Worm (Caenorhabditis elegans) whole organism, L3 larva: ENCODE measurements around the gene ZK507.1.

ENCODE experiments used
- ama-1 ChIP-seq: fragments of 150-350 bp; optimal IDR thresholded peaks from 2 replicates; lab custom pipeline; 2018
- ceh-82 ChIP-seq: fragments of 150-350 bp; optimal IDR thresholded peaks from 2 replicates; lab custom pipeline; 2014; ENCODE audit warnings: missing biosample characterization, missing genetic modification characterization
- daf-12 ChIP-seq: fragments of 150-350 bp; optimal IDR thresholded peaks from 2 replicates; lab custom pipeline; 2014; ENCODE audit warnings: missing biosample characterization, missing genetic modification reagents, missing genetic modification characterization
- elt-2 ChIP-seq: sonication (generic microtip); optimal IDR thresholded peaks from 2 replicates; lab custom pipeline; 2016; ENCODE audit warnings: missing genetic modification reagents, mild to moderate bottlenecking, missing genetic modification characterization, missing compliant biosample characterization
- fkh-10 ChIP-seq: sonication (generic microtip); optimal IDR thresholded peaks from 2 replicates; lab custom pipeline; 2017; ENCODE audit warnings: missing biosample characterization, missing genetic modification reagents, missing genetic modification characterization
- hmg-11 ChIP-seq: sonication (generic microtip); optimal IDR thresholded peaks from 2 replicates; lab custom pipeline; 2016; ENCODE audit warnings: missing genetic modification characterization, missing compliant biosample characterization
- jun-1 ChIP-seq: fragments of 150-350 bp; optimal IDR thresholded peaks from 2 replicates; lab custom pipeline; 2014; ENCODE audit warnings: missing biosample characterization, missing genetic modification reagents, missing genetic modification characterization
- mdl-1 ChIP-seq: fragments of 150-350 bp; optimal IDR thresholded peaks from 2 replicates; lab custom pipeline; 2014; ENCODE audit warnings: missing biosample characterization, missing genetic modification characterization
- nfya-1 ChIP-seq: sonication (generic microtip); optimal IDR thresholded peaks from 2 replicates; lab custom pipeline; 2017; ENCODE audit warnings: missing genetic modification characterization, mild to moderate bottlenecking, missing compliant biosample characterization, antibody characterized with exemption, moderate library complexity; ENCODE audit not compliant: insufficient read depth
- nhr-12 ChIP-seq: fragments of 150-350 bp; optimal IDR thresholded peaks from 2 replicates; lab custom pipeline; 2014; ENCODE audit warnings: missing biosample characterization, missing genetic modification characterization

DNA sequence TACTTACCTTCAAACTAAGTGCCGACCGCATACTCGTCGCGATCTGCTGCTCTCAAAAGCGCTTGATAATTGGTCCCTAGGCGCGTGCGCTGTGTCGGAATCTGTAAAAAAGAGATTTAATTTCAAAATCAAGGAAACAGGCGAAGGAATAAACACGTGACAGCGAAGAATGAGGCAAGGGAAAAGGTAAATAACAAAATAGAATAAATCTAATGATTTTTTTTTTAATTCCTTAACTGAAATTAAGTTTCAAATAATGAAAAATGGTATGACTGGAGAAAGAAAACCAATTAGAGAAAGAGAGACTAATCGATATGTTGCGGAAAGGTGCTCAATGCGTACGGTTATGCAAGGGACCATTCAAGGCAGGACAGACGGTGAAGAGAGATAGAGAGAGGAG lies 8.1 kb upstream of the ZK507.1 start, which contains the start of gene cya-1:
- TF ChIP-seq fkh-10 (GFP tag; lab: Kevin White, UChicago) (no peak), nhr-12 (no peak), jun-1 (no peak), nfya-1 (tag; lab: Kevin White, UChicago) (no peak), ama-1 (no peak), mdl-1 (tag; lab: Kevin White, UChicago) (no peak), daf-12 (tag; lab: Kevin White, UChicago) (no peak), elt-2 (tag; lab: Kevin White, UChicago) (no peak), hmg-11 (tag; lab: Kevin White, UChicago) (no peak), ceh-82 (tag; lab: Kevin White, UChicago) (no peak)
